Worm (Caenorhabditis elegans): ENCODE data around the gene C15C8.4.

DNA sequence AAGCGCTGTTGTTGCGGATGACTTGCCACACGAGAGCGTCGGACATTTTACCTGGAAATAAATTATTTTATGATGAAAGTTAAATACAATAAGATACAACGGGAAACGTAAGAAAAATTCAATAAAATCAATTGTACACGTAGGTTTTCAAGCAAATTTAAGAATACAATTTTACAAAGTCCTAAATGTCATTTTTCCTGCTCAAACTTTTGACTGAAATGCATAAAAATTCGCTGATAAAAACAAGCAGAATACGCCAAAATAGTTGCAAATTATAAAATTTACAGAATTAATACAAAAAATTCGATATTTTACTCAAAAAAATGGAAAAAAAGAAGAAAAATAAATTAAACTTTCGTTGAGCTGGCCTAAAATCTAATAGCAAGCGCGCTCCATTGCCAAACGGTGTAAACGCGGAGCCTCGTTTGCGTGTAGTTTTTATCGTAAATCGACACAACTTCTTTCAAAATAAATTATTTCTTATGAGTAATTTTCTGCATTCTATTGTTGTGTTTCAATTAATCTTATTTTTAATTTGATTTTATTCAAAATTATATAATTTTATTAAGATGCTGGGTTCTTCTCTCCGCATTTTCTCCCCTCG is 19.1 kb downstream of the C15C8.4 start, which contains the start of the genes rpl-28 and mrpl-49:
- TF ChIP-seq pha-4 (tag; optimal IDR thresholded peaks at IDR 0.05) (no peak), snpc-4 (GFP tag; optimal IDR thresholded peaks at IDR 0.05) (no peak), snpc-4 (tag; optimal IDR thresholded peaks at IDR 0.05) (peak in 3 of 4 experiments; percentile 28 to 81 (median 32)), ZK185.1 (tag; optimal IDR thresholded peaks at IDR 0.05; ENCODE audit: poor library complexity, severe bottlenecking) (peak; percentile 44), ama-1 (optimal IDR thresholded peaks at IDR 0.05) (no peak), ama-1 (GFP tag; optimal IDR thresholded peaks at IDR 0.05) (no peak), nfyb-1 (GFP tag; IDR thresholded peaks at IDR 0.05) (no peak), pbrm-1 (GFP tag; IDR thresholded peaks at IDR 0.05) (no peak), ets-4 (GFP tag; optimal IDR thresholded peaks at IDR 0.05) (no peak), C17E4.6 (GFP tag; IDR thresholded peaks at IDR 0.05) (no peak), K11D2.4 (GFP tag; IDR thresholded peaks at IDR 0.05) (no peak), somi-1 (GFP tag; optimal IDR thresholded peaks at IDR 0.05) (no peak), lin-40 (tag; optimal IDR thresholded peaks at IDR 0.05) (peak; percentile 57), hmg-1.2 (GFP tag; IDR thresholded peaks at IDR 0.05) (peak; percentile 52), lin-26 (GFP tag; IDR thresholded peaks at IDR 0.05) (no peak)

Measured in whole organism, young adult.